Worm (Caenorhabditis elegans) whole organism, L4 larva: ENCODE results near the gene srx-122.

Experiments used
- F37D6.2 ChIP-seq: sonication (generic microtip); optimal IDR thresholded peaks from 2 replicates; lab custom pipeline; 2016; ENCODE audit warnings: mild to moderate bottlenecking, missing genetic modification characterization, missing compliant biosample characterization
- Y75B8A.6 ChIP-seq: fragments of 200-800 bp; sonication (Bioruptor generic); IDR thresholded peaks from 2 replicates; pipeline ENCODE4 v1.3.6; 2022; ENCODE audit warnings: missing genetic modification reagents, missing genetic modification characterization, missing compliant biosample characterization
- ama-1 ChIP-seq: fragments of 150-350 bp; optimal IDR thresholded peaks from 2 replicates; lab custom pipeline; 2014; ENCODE audit warnings: inconsistent platforms, mixed read lengths
- fkh-10 ChIP-seq: fragments of 150-350 bp; optimal IDR thresholded peaks from 2 replicates; lab custom pipeline; 2014; ENCODE audit warnings: missing biosample characterization, missing genetic modification reagents, missing genetic modification characterization
- fos-1 ChIP-seq: fragments of 150-350 bp; optimal IDR thresholded peaks from 2 replicates; lab custom pipeline; 2014; ENCODE audit warnings: missing biosample characterization, missing genetic modification characterization
- nhr-111 ChIP-seq: fragments of 200-800 bp; sonication (Bioruptor generic); optimal IDR thresholded peaks from 2 replicates; lab custom pipeline; 2018; ENCODE audit warnings: mild to moderate bottlenecking, missing genetic modification characterization, missing compliant biosample characterization
- unc-130 ChIP-seq: sonication (generic microtip); optimal IDR thresholded peaks from 2 replicates; lab custom pipeline; 2016; ENCODE audit warnings: missing genetic modification reagents, missing genetic modification characterization, missing compliant biosample characterization
- zfp-3 ChIP-seq: fragments of 200-800 bp; sonication (Bioruptor generic); conservative IDR thresholded peaks from 2 replicates; pipeline ENCODE4 v1.3.6; 2022; ENCODE audit warnings: missing genetic modification reagents, missing genetic modification characterization, missing compliant biosample characterization

- TF ChIP-seq unc-130 (GFP tag; lab: Kevin White, UChicago) (no peak), fkh-10 (GFP tag; lab: Kevin White, UChicago) (no peak), Y75B8A.6 (GFP tag; lab: Robert Waterston, UW) (no peak), nhr-111 (no peak), fos-1 (no peak), zfp-3 (no peak), F37D6.2 (no peak), ama-1 (lab: Kevin White, UChicago) (no peak)
Observed at ce11 chrV:3273577-3274100, 24.0 kb downstream of the srx-122 start, which contains the start of gene T28A11.4.
